Fruit fly (Drosophila melanogaster) whole organism, prepupa: ENCODE measurements around the gene Nup358.

Experiments
- Blimp-1 ChIP-seq: fragments of 200-800 bp; sonication (Bioruptor generic); optimal IDR thresholded peaks from 3 replicates; lab custom pipeline; 2017; ENCODE audit warnings: missing biosample characterization, missing genetic modification characterization, mild to moderate bottlenecking, moderate library complexity, missing genetic modification reagents
- CG10669 ChIP-seq: fragments of 200-800 bp; sonication (Bioruptor generic); optimal IDR thresholded peaks from 3 replicates; lab custom pipeline; 2018; ENCODE audit warnings: missing biosample characterization, mild to moderate bottlenecking, missing genetic modification characterization, moderate library complexity
- CG3032 ChIP-seq: fragments of 200-800 bp; optimal IDR thresholded peaks from 2 replicates; lab custom pipeline; 2019; ENCODE audit warnings: missing biosample characterization, mild to moderate bottlenecking, missing genetic modification characterization, moderate library complexity
- CG8119 ChIP-seq: fragments of 200-800 bp; sonication (Bioruptor generic); IDR thresholded peaks from 3 replicates; pipeline ENCODE4 v1.3.6; 2022; ENCODE audit warnings: missing biosample characterization, missing genetic modification characterization
- CG9139 ChIP-seq: fragments of 200-800 bp; sonication (Bioruptor generic); optimal IDR thresholded peaks from 3 replicates; lab custom pipeline; 2017; ENCODE audit warnings: missing biosample characterization, mild to moderate bottlenecking, missing genetic modification characterization
- Eip75B ChIP-seq: fragments of 200-800 bp; sonication (Bioruptor generic); optimal IDR thresholded peaks from 3 replicates; lab custom pipeline; 2016; ENCODE audit warnings: missing biosample characterization, missing genetic modification characterization
- Hr4 ChIP-seq: fragments of 200-800 bp; sonication (Bioruptor generic); optimal IDR thresholded peaks from 3 replicates; lab custom pipeline; 2016; ENCODE audit warnings: missing biosample characterization, missing genetic modification characterization
- dac ChIP-seq: fragments of 200-800 bp; sonication (Bioruptor generic); optimal IDR thresholded peaks from 2 replicates; lab custom pipeline; 2017; ENCODE audit warnings: missing biosample characterization, mild to moderate bottlenecking, missing genetic modification characterization
- dsx ChIP-seq: fragments of 200-800 bp; optimal IDR thresholded peaks from 3 replicates; lab custom pipeline; 2019; ENCODE audit warnings: missing biosample characterization, mild to moderate bottlenecking, missing genetic modification characterization, moderate library complexity; ENCODE audit not compliant: poor library complexity, severe bottlenecking
- fd85E ChIP-seq: fragments of 200-800 bp; sonication (Bioruptor generic); optimal IDR thresholded peaks from 3 replicates; lab custom pipeline; 2016; ENCODE audit warnings: missing biosample characterization, missing genetic modification characterization

dm6 chr3R:25239880-25240279 lies 9.3 kb upstream of the Nup358 start, which contains the start of gene to:
- TF ChIP-seq CG8119 (GFP tag; lab: Robert Waterston, UW), result no peak
- no peak for TF ChIP-seq CG10669 (GFP tag; lab: Kevin White, UChicago)
- no peak for TF ChIP-seq CG9139 (GFP tag; lab: Kevin White, UChicago)
- no peak for TF ChIP-seq Blimp-1 (GFP tag; lab: Kevin White, UChicago)
- TF ChIP-seq Hr4 (GFP tag; lab: Kevin White, UChicago), result no peak
- no peak for TF ChIP-seq Eip75B (GFP tag; lab: Kevin White, UChicago)
- TF ChIP-seq fd85E (GFP tag; lab: Kevin White, UChicago), result no peak
- TF ChIP-seq CG3032 (tag; lab: Kevin White, UChicago), result no peak
- TF ChIP-seq dac, result no peak
- TF ChIP-seq dsx (GFP tag; lab: Kevin White, UChicago), result no peak
